Worm (Caenorhabditis elegans): ENCODE data around the gene rabr-2.
A peak's percentile ranks its signal among the peaks of the same experiment; 100 is the strongest.

rabr-2 gene

DNA sequence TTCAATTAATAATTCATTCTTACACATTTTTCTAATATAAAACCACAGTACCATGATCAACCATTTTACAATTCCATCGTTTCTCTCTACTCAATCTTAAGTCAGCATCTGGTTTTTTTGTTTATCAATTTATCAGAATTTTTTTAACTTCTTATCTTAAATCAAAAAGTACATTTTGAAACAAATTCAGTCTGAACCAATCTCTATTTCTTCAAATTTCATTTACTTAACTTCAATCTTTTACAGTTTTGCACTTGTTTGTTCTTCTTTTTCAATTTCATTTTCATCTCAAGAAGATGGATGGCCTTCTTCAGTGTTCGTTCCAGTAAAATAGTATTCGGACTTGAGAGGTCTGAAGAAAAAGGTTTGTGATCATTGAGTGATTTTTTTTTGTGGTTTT, 10.1 kb downstream of the rabr-2 start, which contains the start of gene gba-3:
TSS of gene gba-3 (plus strand) at position 301 of the 400 bp plus-strand sequence.
- TF ChIP-seq hlh-4 (tag; optimal IDR thresholded peaks at IDR 0.05), result no peak
- TF ChIP-seq nhr-85 (tag), result peak; percentile 81
- TF ChIP-seq lin-14 (GFP tag; optimal IDR thresholded peaks at IDR 0.05), result peak; percentile 38
- peak; percentile 9 for TF ChIP-seq blmp-1 (tag; optimal IDR thresholded peaks at IDR 0.05)

DNA sequence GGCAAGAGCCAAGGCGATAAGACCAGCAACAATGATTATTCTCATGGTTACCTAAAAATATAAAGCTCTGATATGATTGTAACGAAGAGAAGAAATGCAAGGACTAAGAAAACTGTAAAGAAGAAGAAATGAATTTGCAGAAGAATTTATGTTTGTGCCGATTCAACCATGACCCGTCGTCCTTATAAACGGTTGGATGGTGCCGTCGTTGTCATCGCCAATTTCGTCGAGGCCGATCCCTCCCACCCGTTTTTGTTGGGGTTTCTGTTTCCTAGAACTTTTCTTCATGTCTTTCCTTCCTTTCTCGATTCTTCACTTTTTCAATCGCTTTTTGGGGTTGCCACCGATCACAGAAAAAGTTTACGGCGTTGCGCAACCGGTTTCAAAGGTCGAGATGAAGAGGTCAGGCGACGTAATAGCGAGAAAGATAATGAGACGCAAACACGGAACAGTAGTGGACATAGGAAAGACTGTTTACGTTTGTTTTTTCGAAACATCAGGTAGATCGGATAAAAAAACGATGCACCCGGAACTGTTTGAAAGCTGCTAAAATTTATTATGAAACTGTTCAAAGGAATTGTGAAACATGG, 11.2 kb downstream of the rabr-2 start, which contains the start of gene epic-1:
TSS of gene epic-1 (minus strand) at position 51 of the 590 bp plus-strand sequence.
- no peak for TF ChIP-seq mab-9 (GFP tag; IDR thresholded peaks at IDR 0.05)
- peak; percentile 95 for TF ChIP-seq blmp-1 (tag; optimal IDR thresholded peaks at IDR 0.05)
- TF ChIP-seq nhr-71 (tag; optimal IDR thresholded peaks at IDR 0.05), result peak; percentile 22
- no peak for TF ChIP-seq swsn-7 (tag; optimal IDR thresholded peaks at IDR 0.05)
- no peak for TF ChIP-seq jun-1 (tag; optimal IDR thresholded peaks at IDR 0.05)
- peak in 1 of 2 experiments; percentile 25 for TF ChIP-seq mdl-1 (tag; optimal IDR thresholded peaks at IDR 0.05)
- peak in 1 of 3 experiments; percentile 11 for TF ChIP-seq dpl-1 (GFP tag; optimal IDR thresholded peaks at IDR 0.05)
- peak; percentile 80 for TF ChIP-seq grh-1 (GFP tag; IDR thresholded peaks at IDR 0.05)
- TF ChIP-seq nhr-28 (tag; optimal IDR thresholded peaks at IDR 0.05), result no peak
- peak; percentile 93 for TF ChIP-seq nhr-85 (tag)
- peak; percentile 57 for TF ChIP-seq snu-23 (GFP tag; optimal IDR thresholded peaks at IDR 0.05)
- TF ChIP-seq ama-1 (optimal IDR thresholded peaks at IDR 0.05), result no peak
- TF ChIP-seq nhr-47 (tag; optimal IDR thresholded peaks at IDR 0.05), result no peak
- TF ChIP-seq C16A3.4 (tag; optimal IDR thresholded peaks at IDR 0.05), result no peak
- TF ChIP-seq lin-14 (GFP tag; optimal IDR thresholded peaks at IDR 0.05), result peak; percentile 82
- TF ChIP-seq lsy-2 (tag; optimal IDR thresholded peaks at IDR 0.05), result peak in 1 of 2 experiments; percentile 11
- no peak for TF ChIP-seq efl-1 (optimal IDR thresholded peaks at IDR 0.05)
- peak in 1 of 2 experiments; percentile 38 for TF ChIP-seq efl-1 (GFP tag; optimal IDR thresholded peaks at IDR 0.05 in 1 of 2)
- no peak for TF ChIP-seq efl-3 (GFP tag; optimal IDR thresholded peaks at IDR 0.05)
- peak in 1 of 2 experiments; percentile 35 for TF ChIP-seq lin-35 (GFP tag; optimal IDR thresholded peaks at IDR 0.05)
- peak; percentile 27 for TF ChIP-seq nhr-20 (tag; optimal IDR thresholded peaks at IDR 0.05)
- TF ChIP-seq fkh-10 (GFP tag; optimal IDR thresholded peaks at IDR 0.05), result no peak
- TF ChIP-seq unc-30 (tag; optimal IDR thresholded peaks at IDR 0.05), result no peak
- peak; percentile 13 for TF ChIP-seq tbx-2 (tag; optimal IDR thresholded peaks at IDR 0.05)

DNA sequence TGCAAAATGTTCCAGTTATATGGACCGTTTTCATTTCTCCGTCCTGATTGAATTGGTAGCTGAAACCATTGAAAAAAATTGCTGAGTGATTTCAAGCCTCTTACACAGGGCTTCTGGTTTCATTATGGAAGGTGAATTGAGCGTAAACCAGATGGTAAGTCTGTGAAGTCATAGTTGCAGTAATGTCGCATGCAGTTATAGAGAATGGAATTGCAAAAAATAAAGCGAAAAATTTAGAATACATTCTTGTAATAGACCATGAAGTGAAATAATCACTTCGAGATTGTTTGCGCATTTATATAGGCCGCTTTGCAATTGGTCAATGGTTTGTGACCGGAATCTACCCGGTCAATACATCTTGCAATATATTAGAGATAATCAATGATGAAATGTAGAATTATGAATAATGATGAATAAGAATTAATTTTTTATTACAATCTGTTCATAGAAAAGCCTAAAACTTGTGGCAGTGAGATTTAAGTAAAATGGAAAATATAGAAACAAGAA, 13.0 kb downstream of the rabr-2 start, which contains the start of gene F11E6.4:
TSS of gene F11E6.4 (minus strand) at position 259 of the 507 bp plus-strand sequence.
- no peak for TF ChIP-seq pag-3 (tag; optimal IDR thresholded peaks at IDR 0.05; ENCODE audit: borderline replicate concordance, insufficient read depth)
- peak; percentile 17 for TF ChIP-seq aly-2 (tag; optimal IDR thresholded peaks at IDR 0.05)
- no peak for TF ChIP-seq unc-30 (tag; optimal IDR thresholded peaks at IDR 0.05)
- TF ChIP-seq nhr-85 (tag), result peak; percentile 62
- TF ChIP-seq F16B12.6 (tag; optimal IDR thresholded peaks at IDR 0.05), result no peak

DNA sequence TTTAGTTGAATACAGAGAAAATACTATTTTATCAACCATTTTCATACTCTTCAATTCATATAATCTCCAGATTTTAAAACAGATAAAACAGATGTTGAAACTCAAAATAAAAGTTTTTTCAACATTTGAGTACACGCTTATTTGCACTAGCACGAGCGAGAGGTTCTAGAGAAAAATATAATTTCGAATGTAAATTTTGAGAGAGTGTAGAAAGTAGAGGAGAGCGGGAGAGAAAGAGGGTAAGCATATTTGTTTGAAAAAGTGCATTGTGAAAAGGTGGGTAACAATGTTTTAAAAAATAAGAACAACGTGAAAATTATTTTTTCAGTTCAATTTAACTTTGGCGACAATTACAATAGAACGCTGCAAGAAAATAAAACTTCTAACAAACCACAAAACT, 15.3 kb downstream of the rabr-2 start:
- TF ChIP-seq skn-1 (tag; optimal IDR thresholded peaks at IDR 0.05), result peak; percentile 14
- TF ChIP-seq nhr-77 (tag; optimal IDR thresholded peaks at IDR 0.05), result no peak
- peak; percentile 6 for TF ChIP-seq efl-1 (optimal IDR thresholded peaks at IDR 0.05)
- no peak for TF ChIP-seq efl-1 (GFP tag; optimal IDR thresholded peaks at IDR 0.05 in 1 of 2)
- TF ChIP-seq lin-14 (GFP tag; optimal IDR thresholded peaks at IDR 0.05), result peak; percentile 42
- TF ChIP-seq ztf-11 (tag; optimal IDR thresholded peaks at IDR 0.05), result no peak

DNA sequence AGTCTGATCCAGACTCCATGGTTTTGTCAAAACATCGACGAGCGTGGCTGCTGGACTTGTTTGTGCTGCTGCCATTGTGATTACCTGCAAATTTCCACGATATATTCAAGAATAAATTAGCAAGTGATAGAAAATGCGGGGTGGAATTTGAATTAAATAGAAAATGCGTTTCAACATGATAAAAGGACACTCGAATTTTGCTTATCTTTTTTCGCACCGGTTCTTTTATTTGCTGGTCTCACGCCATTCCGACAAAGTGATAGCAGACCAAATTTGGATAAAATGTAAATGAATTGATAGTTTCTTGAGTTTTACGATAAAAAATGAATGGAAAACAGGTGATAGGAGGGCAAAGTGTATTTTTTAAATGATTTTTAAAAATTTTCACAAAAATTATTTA, 15.8 kb downstream of the rabr-2 start, which contains the start of gene elo-2:
TSS of gene elo-2 (minus strand) at position 84 of the 400 bp plus-strand sequence.
- TF ChIP-seq jun-1 (tag; optimal IDR thresholded peaks at IDR 0.05) (no peak), lin-35 (GFP tag; optimal IDR thresholded peaks at IDR 0.05) (peak in 1 of 2 experiments; percentile 18), irx-1 (tag; optimal IDR thresholded peaks at IDR 0.05) (no peak), unc-62 (GFP tag; optimal IDR thresholded peaks at IDR 0.05) (no peak), ceh-82 (tag; optimal IDR thresholded peaks at IDR 0.05) (no peak), Y116A8C.19 (tag; optimal IDR thresholded peaks at IDR 0.05; ENCODE audit: borderline replicate concordance) (no peak), unc-86 (tag; optimal IDR thresholded peaks at IDR 0.05) (no peak), efl-1 (optimal IDR thresholded peaks at IDR 0.05) (no peak), efl-1 (GFP tag; optimal IDR thresholded peaks at IDR 0.05 in 1 of 2) (peak in 1 of 2 experiments; percentile 68), swsn-7 (tag; optimal IDR thresholded peaks at IDR 0.05) (no peak), unc-98 (GFP tag; IDR thresholded peaks at IDR 0.05) (no peak), nhr-71 (tag; optimal IDR thresholded peaks at IDR 0.05) (no peak), elt-2 (tag; optimal IDR thresholded peaks at IDR 0.05) (peak; percentile 92), dsc-1 (tag; optimal IDR thresholded peaks at IDR 0.05) (no peak), nhr-28 (tag; optimal IDR thresholded peaks at IDR 0.05) (no peak), unc-30 (tag; optimal IDR thresholded peaks at IDR 0.05) (no peak), fos-1 (tag; optimal IDR thresholded peaks at IDR 0.05) (no peak)
